Worm (Caenorhabditis elegans): ENCODE results near the gene W05H9.2.

DNA sequence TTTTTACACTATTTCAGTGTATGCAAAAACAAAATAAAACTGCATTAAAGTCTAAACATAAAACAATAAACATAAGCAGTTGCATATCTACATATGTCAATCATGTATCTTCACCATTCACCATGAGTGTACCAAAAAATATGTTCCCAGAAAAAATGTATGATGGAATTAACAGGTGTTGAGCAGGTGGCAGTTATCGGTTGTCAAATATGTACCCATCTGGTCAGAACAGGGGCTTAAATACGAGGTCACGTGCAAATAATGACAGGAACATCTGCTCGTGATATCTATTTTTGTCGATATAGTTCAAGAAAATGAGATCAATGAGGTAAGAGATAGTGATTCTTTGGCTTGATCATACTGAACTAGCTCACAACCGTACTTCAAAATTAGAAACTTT, 7.8 kb upstream of the W05H9.2 start:
- TF ChIP-seq daf-12 (tag; optimal IDR thresholded peaks at IDR 0.05), result no peak
- no peak for TF ChIP-seq ceh-82 (tag; optimal IDR thresholded peaks at IDR 0.05)
- TF ChIP-seq R02D3.7 (tag; optimal IDR thresholded peaks at IDR 0.05), result no peak
- no peak for TF ChIP-seq lin-39 (tag; optimal IDR thresholded peaks at IDR 0.05)
- TF ChIP-seq ceh-9 (tag; optimal IDR thresholded peaks at IDR 0.05), result no peak
- TF ChIP-seq lin-15B (tag; optimal IDR thresholded peaks at IDR 0.05), result no peak
- TF ChIP-seq aly-2 (tag; optimal IDR thresholded peaks at IDR 0.05), result no peak
- TF ChIP-seq zag-1 (tag; optimal IDR thresholded peaks at IDR 0.05), result no peak
- TF ChIP-seq egl-27 (tag; optimal IDR thresholded peaks at IDR 0.05), result no peak
- no peak for TF ChIP-seq ztf-11 (tag; optimal IDR thresholded peaks at IDR 0.05)
- TF ChIP-seq tbx-2 (tag; optimal IDR thresholded peaks at IDR 0.05), result no peak
- no peak for TF ChIP-seq ZK546.5 (tag; optimal IDR thresholded peaks at IDR 0.05)
- no peak for TF ChIP-seq ceh-28 (tag; optimal IDR thresholded peaks at IDR 0.05)

Measured in whole organism, L3 larva.